Fruit fly (Drosophila melanogaster) whole organism, embryonic: ENCODE measurements around the gene Lim1.

Experiments
- Antp ChIP-seq: fragments of 200-800 bp; sonication (Bioruptor generic); optimal IDR thresholded peaks from 3 replicates; lab custom pipeline; 2016; ENCODE audit warnings: missing biosample characterization, missing genetic modification characterization
- B-H1 ChIP-seq: fragments of 200-800 bp; sonication (Bioruptor generic); IDR thresholded peaks from 3 replicates; pipeline ENCODE4 v1.3.6; 2022; ENCODE audit warnings: missing biosample characterization, missing genetic modification characterization
- CG11093 ChIP-seq: fragments of 200-800 bp; sonication (Bioruptor generic); IDR thresholded peaks from 3 replicates; pipeline ENCODE4 v1.3.6; 2022; ENCODE audit warnings: missing biosample characterization, missing genetic modification characterization
- CG12219 ChIP-seq: fragments of 200-800 bp; sonication (Bioruptor generic); optimal IDR thresholded peaks from 3 replicates; lab custom pipeline; 2018; ENCODE audit warnings: missing biosample characterization, mild to moderate bottlenecking, missing genetic modification characterization
- CG1233 ChIP-seq: fragments of 200-800 bp; sonication (Bioruptor generic); optimal IDR thresholded peaks from 4 replicates; lab custom pipeline; 2018; ENCODE audit warnings: missing biosample characterization, mild to moderate bottlenecking, missing genetic modification characterization
- CG13775 ChIP-seq: fragments of 200-800 bp; sonication (Bioruptor generic); optimal IDR thresholded peaks from 3 replicates; lab custom pipeline; 2017; ENCODE audit warnings: missing biosample characterization, mild to moderate bottlenecking, missing genetic modification characterization
- CG14667 ChIP-seq: fragments of 200-800 bp; sonication (Bioruptor generic); IDR thresholded peaks from 2 replicates; pipeline ENCODE4 v1.3.6; 2022; ENCODE audit warnings: missing biosample characterization, missing genetic modification characterization
- CG14965 ChIP-seq: fragments of 200-800 bp; sonication (Bioruptor generic); optimal IDR thresholded peaks from 2 replicates; lab custom pipeline; 2016; ENCODE audit warnings: missing biosample characterization, missing genetic modification characterization, borderline replicate concordance
- CG1529 ChIP-seq: fragments of 200-800 bp; sonication (Bioruptor generic); optimal IDR thresholded peaks from 3 replicates; lab custom pipeline; 2018; ENCODE audit warnings: missing biosample characterization, missing genetic modification characterization
- CG15696 ChIP-seq: fragments of 200-800 bp; sonication (Bioruptor generic); optimal IDR thresholded peaks from 2 replicates; lab custom pipeline; 2019; ENCODE audit warnings: missing biosample characterization, mild to moderate bottlenecking, missing genetic modification characterization, moderate library complexity
- CG16779 ChIP-seq: fragments of 200-800 bp; sonication (Bioruptor generic); IDR thresholded peaks from 2 replicates; pipeline ENCODE4 v1.3.6; 2022; ENCODE audit warnings: missing biosample characterization, missing genetic modification characterization
- CG17385 ChIP-seq: fragments of 200-800 bp; sonication (Bioruptor generic); optimal IDR thresholded peaks from 3 replicates; lab custom pipeline; 2018; ENCODE audit warnings: missing biosample characterization, mild to moderate bottlenecking, missing genetic modification characterization
- CG17802 ChIP-seq: fragments of 200-800 bp; sonication (Bioruptor generic); optimal IDR thresholded peaks from 2 replicates; lab custom pipeline; 2018; ENCODE audit warnings: missing biosample characterization, mild to moderate bottlenecking, missing genetic modification characterization, moderate library complexity
- CG18476 ChIP-seq: fragments of 200-800 bp; sonication (Bioruptor generic); optimal IDR thresholded peaks from 2 replicates; lab custom pipeline; 2016; ENCODE audit warnings: missing biosample characterization, mild to moderate bottlenecking, missing genetic modification characterization
- CG18619 ChIP-seq: fragments of 200-800 bp; sonication (Bioruptor generic); optimal IDR thresholded peaks from 3 replicates; lab custom pipeline; 2017; ENCODE audit warnings: missing biosample characterization, mild to moderate bottlenecking, missing genetic modification characterization
- CG2120 ChIP-seq: fragments of 200-800 bp; sonication (Bioruptor generic); optimal IDR thresholded peaks from 3 replicates; lab custom pipeline; 2016; ENCODE audit warnings: missing biosample characterization, missing genetic modification characterization
- CG2678 ChIP-seq: fragments of 200-800 bp; sonication (Bioruptor generic); optimal IDR thresholded peaks from 3 replicates; lab custom pipeline; 2019; ENCODE audit warnings: missing biosample characterization, mild to moderate bottlenecking, missing genetic modification characterization, moderate library complexity
- CG31365 ChIP-seq: fragments of 200-800 bp; sonication (Bioruptor generic); optimal IDR thresholded peaks from 2 replicates; lab custom pipeline; 2018; ENCODE audit warnings: missing biosample characterization, mild to moderate bottlenecking, missing genetic modification characterization
- CG32532 ChIP-seq: fragments of 200-800 bp; sonication (Bioruptor generic); IDR thresholded peaks from 2 replicates; pipeline ENCODE4 v1.3.6; 2022; ENCODE audit warnings: missing biosample characterization, missing genetic modification characterization
- CG3847 ChIP-seq: fragments of 200-800 bp; sonication (Bioruptor generic); IDR thresholded peaks from 2 replicates; pipeline ENCODE4 v1.3.6; 2022; ENCODE audit warnings: missing biosample characterization, missing genetic modification characterization
- CG4360 ChIP-seq: fragments of 200-800 bp; sonication (Bioruptor generic); IDR thresholded peaks from 2 replicates; pipeline ENCODE4 v1.3.6; 2022; ENCODE audit warnings: missing biosample characterization, missing genetic modification characterization
- CG8944 ChIP-seq: fragments of 200-800 bp; sonication (Bioruptor generic); optimal IDR thresholded peaks from 3 replicates; lab custom pipeline; 2016; ENCODE audit warnings: missing biosample characterization, missing genetic modification characterization
- CG9437 ChIP-seq: fragments of 200-800 bp; sonication (Bioruptor generic); optimal IDR thresholded peaks from 2 replicates; lab custom pipeline; 2018; ENCODE audit warnings: missing biosample characterization, mild to moderate bottlenecking, missing genetic modification characterization
- CG9727 ChIP-seq: fragments of 200-800 bp; sonication (Bioruptor generic); optimal IDR thresholded peaks from 3 replicates; lab custom pipeline; 2017; ENCODE audit warnings: missing biosample characterization, mild to moderate bottlenecking, missing genetic modification characterization
- Camta ChIP-seq: fragments of 200-800 bp; sonication (Bioruptor generic); optimal IDR thresholded peaks from 2 replicates; lab custom pipeline; 2016; ENCODE audit warnings: missing biosample characterization, missing genetic modification characterization
- HmgZ ChIP-seq: fragments of 200-800 bp; sonication (Bioruptor generic); optimal IDR thresholded peaks from 2 replicates; lab custom pipeline; 2018; ENCODE audit warnings: missing biosample characterization, mild to moderate bottlenecking, missing genetic modification characterization
- Hr78 ChIP-seq, 2 experiments: fragments of 200-800 bp in 1 of 2; fragments of >200 bp in 1 of 2; sonication (Bioruptor generic) in 1 of 2; optimal IDR thresholded peaks; 2 replicates each; lab custom pipeline; 2017 to 2019; ENCODE audit warnings: missing biosample characterization in 2 of 2, missing genetic modification characterization in 2 of 2, mild to moderate bottlenecking in 1 of 2, moderate library complexity in 1 of 2
- Jarid2 ChIP-seq: fragments of 200-800 bp; sonication (Bioruptor generic); optimal IDR thresholded peaks from 3 replicates; lab custom pipeline; 2017; ENCODE audit warnings: mild to moderate bottlenecking, missing biosample characterization, missing genetic modification reagents, missing genetic modification characterization
- Meics ChIP-seq: fragments of 200-800 bp; sonication (Bioruptor generic); optimal IDR thresholded peaks from 2 replicates; lab custom pipeline; 2017; ENCODE audit warnings: missing biosample characterization, mild to moderate bottlenecking, missing genetic modification characterization
- Oli ChIP-seq: fragments of 200-800 bp; sonication (Bioruptor generic); optimal IDR thresholded peaks from 2 replicates; lab custom pipeline; 2018; ENCODE audit warnings: missing biosample characterization, mild to moderate bottlenecking, missing genetic modification characterization, moderate library complexity
- Scr ChIP-seq: fragments of 200-800 bp; sonication (Bioruptor generic); IDR thresholded peaks from 2 replicates; pipeline ENCODE4 v1.3.6; 2022; ENCODE audit warnings: missing biosample characterization, missing genetic modification characterization; ENCODE audit not compliant: partially characterized antibody
- TFAM ChIP-seq: fragments of 200-800 bp; sonication (Bioruptor generic); optimal IDR thresholded peaks from 2 replicates; lab custom pipeline; 2017; ENCODE audit warnings: missing biosample characterization, missing genetic modification characterization, inconsistent platforms
- Xbp1 ChIP-seq: fragments of 200-800 bp; sonication (Bioruptor generic); optimal IDR thresholded peaks from 3 replicates; lab custom pipeline; 2016; ENCODE audit warnings: missing biosample characterization, mild to moderate bottlenecking, missing genetic modification characterization
- ara ChIP-seq: fragments of 200-800 bp; sonication (Bioruptor generic); IDR thresholded peaks from 2 replicates; pipeline ENCODE4 v1.3.6; 2022; ENCODE audit warnings: missing biosample characterization, missing genetic modification characterization
- cato ChIP-seq: fragments of 200-800 bp; sonication (Bioruptor generic); optimal IDR thresholded peaks from 2 replicates; lab custom pipeline; 2016; ENCODE audit warnings: missing biosample characterization, missing genetic modification characterization, borderline replicate concordance
- chif ChIP-seq, 2 experiments: fragments of 200-800 bp; sonication (Bioruptor generic); optimal IDR thresholded peaks; 3 replicates each; lab custom pipeline; 2016; ENCODE audit warnings: missing biosample characterization in 2 of 2, missing genetic modification characterization in 2 of 2
- hth ChIP-seq: fragments of >200 bp; optimal IDR thresholded peaks from 2 replicates; lab custom pipeline; 2017; ENCODE audit warnings: inconsistent platforms
- ind ChIP-seq: fragments of 200-800 bp; sonication (Bioruptor generic); optimal IDR thresholded peaks from 3 replicates; lab custom pipeline; 2016; ENCODE audit warnings: missing biosample characterization, missing genetic modification characterization
- otp ChIP-seq: fragments of 200-800 bp; sonication (Bioruptor generic); IDR thresholded peaks from 3 replicates; pipeline ENCODE4, ENCODE4 v1.3.6; 2022; ENCODE audit warnings: missing biosample characterization, missing genetic modification characterization
- pzg ChIP-seq: fragments of 200-800 bp; sonication (Bioruptor generic); optimal IDR thresholded peaks from 3 replicates; lab custom pipeline; 2018; ENCODE audit warnings: missing biosample characterization, mild to moderate bottlenecking, missing genetic modification characterization, moderate library complexity
- sob ChIP-seq: fragments of 200-800 bp; sonication (Bioruptor generic); IDR thresholded peaks from 2 replicates; pipeline ENCODE4 v1.3.6; 2022; ENCODE audit warnings: missing biosample characterization, missing genetic modification characterization
- ssp ChIP-seq: fragments of 200-800 bp; sonication (Bioruptor generic); IDR thresholded peaks from 2 replicates; pipeline ENCODE4 v1.3.6; 2022; ENCODE audit warnings: missing biosample characterization, missing genetic modification characterization
- tio ChIP-seq: fragments of 200-800 bp; sonication (Bioruptor generic); optimal IDR thresholded peaks from 2 replicates; lab custom pipeline; 2017; ENCODE audit warnings: missing biosample characterization, missing genetic modification characterization, inconsistent platforms
- trh ChIP-seq: fragments of 200-800 bp; sonication (Bioruptor generic); optimal IDR thresholded peaks from 2 replicates; lab custom pipeline; 2016; ENCODE audit warnings: missing biosample characterization, missing genetic modification characterization
- twi ChIP-seq: fragments of 200-800 bp; optimal IDR thresholded peaks from 2 replicates; lab custom pipeline; 2019; ENCODE audit warnings: missing biosample characterization, mild to moderate bottlenecking, missing genetic modification characterization, moderate library complexity
- unc-4 ChIP-seq: fragments of 200-800 bp; sonication (Bioruptor generic); IDR thresholded peaks from 2 replicates; pipeline ENCODE4 v1.3.6; 2022; ENCODE audit warnings: missing biosample characterization, missing genetic modification characterization; ENCODE audit not compliant: partially characterized antibody
- vnd ChIP-seq: fragments of 200-800 bp; sonication (Bioruptor generic); IDR thresholded peaks from 3 replicates; pipeline ENCODE4 v1.3.6; 2022; ENCODE audit warnings: missing biosample characterization, missing genetic modification characterization; ENCODE audit not compliant: partially characterized antibody
- z ChIP-seq: fragments of 200-800 bp; sonication (Bioruptor generic); IDR thresholded peaks from 3 replicates; pipeline ENCODE4 v1.3.6; 2022; ENCODE audit warnings: missing biosample characterization, missing genetic modification characterization
- zen ChIP-seq: fragments of 200-800 bp; sonication (Bioruptor generic); optimal IDR thresholded peaks from 3 replicates; lab custom pipeline; 2018; ENCODE audit warnings: missing biosample characterization, mild to moderate bottlenecking, missing genetic modification characterization, moderate library complexity

Gene Lim1

dm6 chrX:8776790-8777478 is 28.7 kb downstream of the Lim1 start (continued):
- peak; percentile 58; the same call in 1 of the 3 replicates for TF ChIP-seq CG11093 (GFP tag; lab: Robert Waterston, UW)
- TF ChIP-seq CG12219 (GFP tag; lab: Kevin White, UChicago), result peak; percentile 35
- no peak for TF ChIP-seq Jarid2
- peak in 1 of 2 experiments; percentile 46 for TF ChIP-seq chif (GFP tag; optimal IDR thresholded peaks at IDR 0.05; lab: Kevin White, UChicago)
- peak; percentile 55 for TF ChIP-seq CG13775
- no peak for TF ChIP-seq CG16779
- TF ChIP-seq CG9727 (GFP tag; lab: Kevin White, UChicago), result peak; percentile 70
- no peak for TF ChIP-seq CG14965
- TF ChIP-seq HmgZ, result no peak
- peak; percentile 28 for TF ChIP-seq CG17802
- TF ChIP-seq CG2678, result peak; percentile 66
- 0 out of 2 replicates have a peak, but pooled peaks have one; percentile 20 for TF ChIP-seq CG4360 (GFP tag; lab: Robert Waterston, UW)
- peak; percentile 54 for TF ChIP-seq CG1529 (GFP tag; lab: Kevin White, UChicago)
- no peak for TF ChIP-seq Antp
- TF ChIP-seq CG14667 (GFP tag; lab: Robert Waterston, UW), result 0 out of 2 replicates have a peak, but pooled peaks have one; percentile 5
- TF ChIP-seq vnd (GFP tag; lab: Robert Waterston, UW), result no peak
- no peak for TF ChIP-seq unc-4 (GFP tag; lab: Robert Waterston, UW)
- TF ChIP-seq ssp, result peak; percentile 50; the same call in 1 of the 2 replicates
- TF ChIP-seq otp (GFP tag; lab: Robert Waterston, UW), result 0 out of 3 replicates have a peak, but pooled peaks have one; percentile 58
- peak; percentile 52 for TF ChIP-seq Xbp1 (GFP tag; lab: Kevin White, UChicago)
- TF ChIP-seq CG3847 (GFP tag; lab: Robert Waterston, UW), result peak; percentile 26; the same call in 1 of the 2 replicates
- TF ChIP-seq Oli (tag; lab: Kevin White, UChicago), result peak; percentile 73
- peak; percentile 35 for TF ChIP-seq CG18619
- TF ChIP-seq trh, result peak; percentile 31
- TF ChIP-seq CG17385 (GFP tag; lab: Kevin White, UChicago), result peak; percentile 45
- peak; percentile 73 for TF ChIP-seq CG15696 (tag; lab: Kevin White, UChicago)
- no peak for TF ChIP-seq B-H1
- no peak for TF ChIP-seq CG8944 (GFP tag; lab: Kevin White, UChicago)
- peak; percentile 26 for TF ChIP-seq twi (tag; lab: Kevin White, UChicago)
- TF ChIP-seq tio, result peak; percentile 40
- TF ChIP-seq CG2120 (GFP tag; lab: Kevin White, UChicago), result peak; percentile 7
- TF ChIP-seq Camta (GFP tag; lab: Kevin White, UChicago), result no peak
- peak; percentile 52 for TF ChIP-seq ind (GFP tag; lab: Kevin White, UChicago)
- TF ChIP-seq CG1233, result peak; percentile 23
- peak; percentile 44 for TF ChIP-seq Meics (GFP tag; lab: Kevin White, UChicago)
- TF ChIP-seq cato, result peak; percentile 17
- TF ChIP-seq zen (tag; lab: Kevin White, UChicago), result peak; percentile 79
- TF ChIP-seq sob (GFP tag; lab: Robert Waterston, UW), result 0 out of 2 replicates have a peak, but pooled peaks have one; percentile 16
- peak; percentile 25; the same call in 1 of the 3 replicates for TF ChIP-seq z (GFP tag; lab: Robert Waterston, UW)
- TF ChIP-seq pzg (GFP tag; lab: Kevin White, UChicago), result no peak
- peak; percentile 74 for TF ChIP-seq ara (GFP tag; lab: Robert Waterston, UW)
- peak; percentile 24 for TF ChIP-seq CG18476 (GFP tag; lab: Kevin White, UChicago)
- no peak for TF ChIP-seq Scr
- no peak for TF ChIP-seq Hr78 (GFP tag; optimal IDR thresholded peaks at IDR 0.05; lab: Kevin White, UChicago)
- no peak for TF ChIP-seq hth
- peak; percentile 29 for TF ChIP-seq CG9437 (GFP tag; lab: Kevin White, UChicago)
- no peak for TF ChIP-seq CG31365 (tag; lab: Kevin White, UChicago)
- TF ChIP-seq TFAM (GFP tag; lab: Kevin White, UChicago), result no peak
- peak; percentile 65; the same call in 1 of the 2 replicates for TF ChIP-seq CG32532 (GFP tag; lab: Robert Waterston, UW)
